Fruit fly (Drosophila melanogaster) whole organism, embryonic: ENCODE data around the gene CG43294.

Experiments
- Asciz ChIP-seq: fragments of 200-800 bp; sonication (Bioruptor generic); optimal IDR thresholded peaks from 2 replicates; lab custom pipeline; 2017; ENCODE audit warnings: missing biosample characterization, mild to moderate bottlenecking, missing genetic modification characterization, missing genetic modification reagents
- CG10431 ChIP-seq: fragments of 200-800 bp; sonication (Bioruptor generic); optimal IDR thresholded peaks from 3 replicates; lab custom pipeline; 2018; ENCODE audit warnings: missing biosample characterization, mild to moderate bottlenecking, missing genetic modification characterization
- CG11560 ChIP-seq: fragments of 200-800 bp; sonication (Bioruptor generic); IDR thresholded peaks from 3 replicates; pipeline ENCODE4 v1.3.6; 2022; ENCODE audit warnings: missing biosample characterization, missing genetic modification characterization
- CG12299 ChIP-seq: fragments of 200-800 bp; sonication (Bioruptor generic); optimal IDR thresholded peaks from 2 replicates; lab custom pipeline; 2018; ENCODE audit warnings: missing biosample characterization, mild to moderate bottlenecking, missing genetic modification characterization
- CG14050 ChIP-seq: fragments of 200-800 bp; sonication (Bioruptor generic); IDR thresholded peaks from 3 replicates; pipeline ENCODE4 v1.3.6; 2022; ENCODE audit warnings: missing biosample characterization, missing genetic modification characterization
- CG15269 ChIP-seq: fragments of 200-800 bp; sonication (Bioruptor generic); optimal IDR thresholded peaks from 2 replicates; lab custom pipeline; 2018; ENCODE audit warnings: missing biosample characterization, mild to moderate bottlenecking, missing genetic modification characterization, moderate library complexity
- CG1647 ChIP-seq: fragments of 200-800 bp; sonication (Bioruptor generic); optimal IDR thresholded peaks from 3 replicates; lab custom pipeline; 2016; ENCODE audit warnings: missing biosample characterization, missing genetic modification characterization
- CG17912 ChIP-seq: fragments of 200-800 bp; sonication (Bioruptor generic); optimal IDR thresholded peaks from 2 replicates; lab custom pipeline; 2018; ENCODE audit warnings: missing biosample characterization, mild to moderate bottlenecking, missing genetic modification characterization
- CG2202 ChIP-seq: fragments of 200-800 bp; sonication (Bioruptor generic); optimal IDR thresholded peaks from 2 replicates; lab custom pipeline; 2018; ENCODE audit warnings: missing biosample characterization, mild to moderate bottlenecking, missing genetic modification characterization
- CG32767 ChIP-seq: fragments of 200-800 bp; sonication (Bioruptor generic); IDR thresholded peaks from 2 replicates; pipeline ENCODE4 v1.3.6; 2022; ENCODE audit warnings: missing biosample characterization, missing genetic modification characterization
- CG4820 ChIP-seq: fragments of 200-800 bp; sonication (Bioruptor generic); optimal IDR thresholded peaks from 3 replicates; lab custom pipeline; 2016; ENCODE audit warnings: missing biosample characterization, missing genetic modification characterization
- CG6272 ChIP-seq: fragments of 200-800 bp; sonication (Bioruptor generic); IDR thresholded peaks from 2 replicates; pipeline ENCODE4 v1.3.6; 2022; ENCODE audit warnings: missing biosample characterization, missing genetic modification characterization
- CG7271 ChIP-seq: fragments of 200-800 bp; sonication (Bioruptor generic); optimal IDR thresholded peaks from 2 replicates; lab custom pipeline; 2018; ENCODE audit warnings: missing biosample characterization, mild to moderate bottlenecking, missing genetic modification characterization, moderate library complexity
- CG7556 ChIP-seq: fragments of 200-800 bp; sonication (Bioruptor generic); optimal IDR thresholded peaks from 2 replicates; lab custom pipeline; 2017; ENCODE audit warnings: missing biosample characterization, mild to moderate bottlenecking, missing genetic modification characterization
- CG7928 ChIP-seq: fragments of 200-800 bp; sonication (Bioruptor generic); optimal IDR thresholded peaks from 2 replicates; lab custom pipeline; 2017; ENCODE audit warnings: missing biosample characterization, mild to moderate bottlenecking, missing genetic modification characterization
- CG9437 ChIP-seq: fragments of 200-800 bp; sonication (Bioruptor generic); optimal IDR thresholded peaks from 2 replicates; lab custom pipeline; 2018; ENCODE audit warnings: missing biosample characterization, mild to moderate bottlenecking, missing genetic modification characterization
- Dbx ChIP-seq: fragments of 200-800 bp; sonication (Bioruptor generic); IDR thresholded peaks from 3 replicates; pipeline ENCODE4 v1.3.6; 2022; ENCODE audit warnings: missing biosample characterization, missing genetic modification characterization
- Gug ChIP-seq: fragments of 200-800 bp; sonication (Bioruptor generic); IDR thresholded peaks from 4 replicates; pipeline ENCODE4 v1.3.6; 2022; ENCODE audit warnings: missing biosample characterization, missing genetic modification characterization
- HmgZ ChIP-seq: fragments of 200-800 bp; sonication (Bioruptor generic); optimal IDR thresholded peaks from 2 replicates; lab custom pipeline; 2018; ENCODE audit warnings: missing biosample characterization, mild to moderate bottlenecking, missing genetic modification characterization
- Lhr ChIP-seq: fragments of 200-800 bp; sonication (Bioruptor generic); optimal IDR thresholded peaks from 3 replicates; lab custom pipeline; 2017; ENCODE audit warnings: mild to moderate bottlenecking, missing biosample characterization, missing genetic modification reagents, missing genetic modification characterization
- Mad ChIP-seq: fragments of 200-800 bp; sonication (Bioruptor generic); optimal IDR thresholded peaks from 2 replicates; lab custom pipeline; 2016; ENCODE audit warnings: missing biosample characterization, missing genetic modification characterization
- Med ChIP-seq: fragments of 200-800 bp; sonication (Bioruptor generic); peaks from one replicate; lab custom pipeline; 2016; ENCODE audit warnings: missing biosample characterization, missing genetic modification characterization, mild to moderate bottlenecking, inconsistent platforms, moderate library complexity
- Rx ChIP-seq: fragments of 200-800 bp; sonication (Bioruptor generic); IDR thresholded peaks from 2 replicates; pipeline ENCODE4 v1.3.6; 2022; ENCODE audit warnings: missing biosample characterization, missing genetic modification characterization
- Usf ChIP-seq: fragments of 200-800 bp; sonication (Bioruptor generic); optimal IDR thresholded peaks from 2 replicates; lab custom pipeline; 2017; ENCODE audit warnings: missing genotype, missing biosample characterization, missing genetic modification characterization
- ab ChIP-seq: fragments of 200-800 bp; sonication (Bioruptor generic); optimal IDR thresholded peaks from 2 replicates; lab custom pipeline; 2016; ENCODE audit warnings: missing biosample characterization, missing genetic modification characterization
- bab2 ChIP-seq: fragments of 200-800 bp; sonication (Bioruptor generic); optimal IDR thresholded peaks from 2 replicates; lab custom pipeline; 2016; ENCODE audit warnings: missing biosample characterization, missing genetic modification characterization
- bbx ChIP-seq: fragments of 200-800 bp; sonication (Bioruptor generic); IDR thresholded peaks from 2 replicates; pipeline ENCODE4 v1.3.6; 2022; ENCODE audit warnings: missing biosample characterization, missing genetic modification characterization; ENCODE audit not compliant: partially characterized antibody
- cato ChIP-seq: fragments of 200-800 bp; sonication (Bioruptor generic); optimal IDR thresholded peaks from 2 replicates; lab custom pipeline; 2016; ENCODE audit warnings: missing biosample characterization, missing genetic modification characterization, borderline replicate concordance
- corto ChIP-seq: fragments of 200-800 bp; sonication (Bioruptor generic); optimal IDR thresholded peaks from 2 replicates; lab custom pipeline; 2016; ENCODE audit warnings: missing biosample characterization, mild to moderate bottlenecking, missing genetic modification characterization, moderate library complexity
- cwo ChIP-seq: fragments of 200-800 bp; sonication (Bioruptor generic); optimal IDR thresholded peaks from 3 replicates; lab custom pipeline; 2017; ENCODE audit warnings: missing biosample characterization, missing genetic modification characterization, mild to moderate bottlenecking, moderate library complexity, missing genetic modification reagents
- emc ChIP-seq: fragments of 200-800 bp; sonication (Bioruptor generic); optimal IDR thresholded peaks from 2 replicates; lab custom pipeline; 2016; ENCODE audit warnings: missing biosample characterization, missing genetic modification characterization
- fd3F ChIP-seq: fragments of 200-800 bp; sonication (Bioruptor generic); optimal IDR thresholded peaks from 2 replicates; lab custom pipeline; 2018; ENCODE audit warnings: missing biosample characterization, mild to moderate bottlenecking, missing genetic modification characterization, moderate library complexity
- gem ChIP-seq: fragments of 200-800 bp; sonication (Bioruptor generic); optimal IDR thresholded peaks from 2 replicates; lab custom pipeline; 2019; ENCODE audit warnings: missing biosample characterization, mild to moderate bottlenecking, missing genetic modification characterization, moderate library complexity
- her ChIP-seq: fragments of 200-800 bp; sonication (Bioruptor generic); optimal IDR thresholded peaks from 2 replicates; lab custom pipeline; 2016; ENCODE audit warnings: missing biosample characterization, missing genetic modification characterization
- lmd ChIP-seq: fragments of 200-800 bp; sonication (Bioruptor generic); IDR thresholded peaks from 2 replicates; pipeline ENCODE4 v1.3.6; 2022; ENCODE audit warnings: missing biosample characterization, missing genetic modification characterization
- lola ChIP-seq, 3 experiments: fragments of >200 bp in 2 of 3; fragments of 200-800 bp in 1 of 3; sonication (Bioruptor generic) in 1 of 3; optimal IDR thresholded peaks; 2 replicates each; lab custom pipeline; 2017 to 2019; ENCODE audit warnings: missing biosample characterization in 3 of 3, missing genetic modification characterization in 3 of 3, mild to moderate bottlenecking in 1 of 3, moderate library complexity in 1 of 3
- lov ChIP-seq, 2 experiments: fragments of 200-800 bp in 1 of 2; fragments of >200 bp in 1 of 2; sonication (Bioruptor generic) in 1 of 2; IDR thresholded peaks in 1 of 2; optimal IDR thresholded peaks in 1 of 2; 2 replicates in 1 of 2; 3 replicates in 1 of 2; pipeline versions ENCODE4 v1.3.6 to Lab custom; 2017 to 2022; ENCODE audit warnings: missing biosample characterization in 1 of 2, missing genetic modification characterization in 1 of 2
- pan ChIP-seq, 4 experiments: fragments of >200 bp in 3 of 4; fragments of 200-800 bp in 1 of 4; sonication (Bioruptor generic) in 1 of 4; optimal IDR thresholded peaks in 3 of 4; IDR thresholded peaks in 1 of 4; 2 replicates each; pipeline versions ENCODE4 v1.3.6 to Lab custom; 2017 to 2022; ENCODE audit warnings: missing biosample characterization in 2 of 4, missing genetic modification characterization in 2 of 4, mixed read lengths in 1 of 4
- pfk ChIP-seq: fragments of 200-800 bp; sonication (Bioruptor generic); optimal IDR thresholded peaks from 2 replicates; lab custom pipeline; 2018; ENCODE audit warnings: missing biosample characterization, mild to moderate bottlenecking, missing genetic modification characterization, moderate library complexity
- phol ChIP-seq: fragments of 200-800 bp; sonication (Bioruptor generic); optimal IDR thresholded peaks from 3 replicates; lab custom pipeline; 2018; ENCODE audit warnings: missing biosample characterization, mild to moderate bottlenecking, missing genetic modification characterization, moderate library complexity
- repo ChIP-seq: fragments of 200-800 bp; sonication (Bioruptor generic); optimal IDR thresholded peaks from 2 replicates; lab custom pipeline; 2016; ENCODE audit warnings: missing biosample characterization, missing genetic modification characterization
- scrt ChIP-seq: fragments of 200-800 bp; sonication (Bioruptor generic); optimal IDR thresholded peaks from 2 replicates; lab custom pipeline; 2018; ENCODE audit warnings: missing biosample characterization, mild to moderate bottlenecking, missing genetic modification characterization, moderate library complexity
- seq ChIP-seq: fragments of 200-800 bp; sonication (Bioruptor generic); IDR thresholded peaks from 2 replicates; pipeline ENCODE4 v1.3.6; 2022; ENCODE audit warnings: missing biosample characterization, missing genetic modification characterization
- twi ChIP-seq: fragments of 200-800 bp; optimal IDR thresholded peaks from 2 replicates; lab custom pipeline; 2019; ENCODE audit warnings: missing biosample characterization, mild to moderate bottlenecking, missing genetic modification characterization, moderate library complexity
- wek ChIP-seq: fragments of 200-800 bp; sonication (Bioruptor generic); optimal IDR thresholded peaks from 3 replicates; lab custom pipeline; 2018; ENCODE audit warnings: missing biosample characterization, mild to moderate bottlenecking, missing genetic modification characterization, moderate library complexity
- zen2 ChIP-seq: fragments of 200-800 bp; sonication (Bioruptor generic); IDR thresholded peaks from 3 replicates; pipeline ENCODE4 v1.3.6; 2022; ENCODE audit warnings: missing biosample characterization, missing genetic modification characterization; ENCODE audit not compliant: partially characterized antibody

The CG43294 gene

DNA sequence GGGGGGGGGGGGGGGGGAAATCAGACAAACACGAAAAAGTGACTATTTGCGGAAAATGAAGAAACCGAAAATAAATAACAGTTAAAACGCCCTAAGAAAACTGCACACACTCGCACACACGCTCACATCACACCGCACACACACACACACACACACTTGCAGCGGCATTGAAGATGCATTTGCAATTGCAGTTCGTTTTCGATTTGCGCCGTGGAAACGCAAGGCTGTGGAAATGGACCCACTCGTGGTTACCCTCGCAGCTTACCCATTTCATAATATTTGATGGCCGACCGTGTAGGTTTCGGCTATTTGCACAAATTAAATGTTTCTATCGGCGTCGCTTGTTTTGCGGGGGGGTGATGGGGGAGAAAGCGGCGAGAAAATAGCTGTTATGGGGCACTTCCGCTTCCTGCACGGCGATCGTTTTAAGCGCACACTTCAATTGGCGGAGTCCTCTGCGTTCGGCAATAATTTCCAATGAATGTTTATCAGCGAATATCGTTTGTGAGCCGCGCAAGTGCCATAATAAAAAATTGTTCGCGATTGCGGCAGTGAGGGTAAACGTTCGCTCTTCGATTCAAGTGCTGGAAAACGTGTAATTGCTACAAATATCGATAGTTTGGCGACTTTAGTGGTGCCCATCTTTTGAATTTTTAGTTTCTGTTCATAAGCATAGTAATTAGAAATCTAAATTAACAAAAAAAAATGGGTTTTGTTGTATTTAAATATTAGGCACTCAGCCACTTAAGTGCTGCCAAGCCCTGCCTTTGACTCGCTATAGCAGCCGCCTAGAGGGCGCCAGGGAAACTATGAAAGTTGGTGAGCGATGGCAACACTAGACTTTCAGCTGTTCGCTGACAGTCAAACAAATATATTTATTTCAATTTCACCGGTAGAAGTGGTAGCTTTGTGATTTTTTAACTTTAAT, 44.5 kb downstream of the CG43294 start, which contains the start of the genes Pop2 and CG6928 (continued):
- no peak for TF ChIP-seq Asciz (GFP tag; lab: Kevin White, UChicago)
- peak; percentile 31 for TF ChIP-seq cato (GFP tag; lab: Kevin White, UChicago)
- no peak for TF ChIP-seq cwo (GFP tag; lab: Kevin White, UChicago)
- TF ChIP-seq Med (GFP tag; lab: Kevin White, UChicago): peak; percentile 98
- peak; percentile 79 for TF ChIP-seq CG7928
- TF ChIP-seq lmd (GFP tag; lab: Robert Waterston, UW): peak; percentile 71
- TF ChIP-seq phol (tag; lab: Kevin White, UChicago): peak; percentile 84
- no peak for TF ChIP-seq pfk (GFP tag; lab: Kevin White, UChicago)
- peak in 1 of 3 experiments; percentile 45 for TF ChIP-seq lola (GFP tag; optimal IDR thresholded peaks at IDR 0.05; lab: Kevin White, UChicago)
- TF ChIP-seq wek: no peak
- peak; percentile 80 for TF ChIP-seq HmgZ (tag; lab: Kevin White, UChicago)
- peak; percentile 31 for TF ChIP-seq CG7271 (tag; lab: Kevin White, UChicago)
- TF ChIP-seq her (GFP tag; lab: Kevin White, UChicago): peak; percentile 76
- TF ChIP-seq lov (optimal IDR thresholded peaks at IDR 0.05; lab: Kevin White, UChicago): no peak
- no peak for TF ChIP-seq lov (GFP tag; IDR thresholded peaks at IDR 0.05; lab: Robert Waterston, UW)
- no peak for TF ChIP-seq CG12299 (tag; lab: Kevin White, UChicago)
- TF ChIP-seq CG4820 (GFP tag; lab: Kevin White, UChicago): peak; percentile 71
- TF ChIP-seq fd3F (GFP tag; lab: Kevin White, UChicago): peak; percentile 49
- TF ChIP-seq Lhr (GFP tag; lab: Kevin White, UChicago): peak; percentile 91
- TF ChIP-seq CG11560 (tag; lab: Robert Waterston, UW): peak; percentile 67; the same call in 2 of the 3 replicates
- TF ChIP-seq Rx: peak; percentile 36; the same call in 1 of the 2 replicates
- TF ChIP-seq gem: peak; percentile 70
- peak; percentile 72 for TF ChIP-seq emc (GFP tag; lab: Kevin White, UChicago)
- peak; percentile 76 for TF ChIP-seq CG1647 (GFP tag; lab: Kevin White, UChicago)
- TF ChIP-seq CG6272 (GFP tag; lab: Robert Waterston, UW): peak; percentile 69
- TF ChIP-seq CG17912 (GFP tag; lab: Kevin White, UChicago): no peak
- peak; percentile 66; the same call in 2 of the 3 replicates for TF ChIP-seq CG14050
- no peak for TF ChIP-seq corto (GFP tag; lab: Kevin White, UChicago)
- no peak for TF ChIP-seq CG10431 (GFP tag; lab: Kevin White, UChicago)
- peak; percentile 86 for TF ChIP-seq Dbx (GFP tag; lab: Robert Waterston, UW)
- no peak for TF ChIP-seq CG15269 (tag; lab: Kevin White, UChicago)
- TF ChIP-seq bbx (GFP tag; lab: Robert Waterston, UW): peak; percentile 79
- TF ChIP-seq ab (GFP tag; lab: Kevin White, UChicago): peak; percentile 57
- TF ChIP-seq CG2202 (tag; lab: Kevin White, UChicago): no peak
- TF ChIP-seq CG7556 (GFP tag; lab: Kevin White, UChicago): peak; percentile 52
- no peak; the same call in 1 of the 2 replicates for TF ChIP-seq CG32767 (GFP tag; lab: Robert Waterston, UW)
- peak; percentile 48 for TF ChIP-seq twi (tag; lab: Kevin White, UChicago)
- peak; percentile 58; the same call in 1 of the 2 replicates for TF ChIP-seq seq
- TF ChIP-seq CG9437 (GFP tag; lab: Kevin White, UChicago): peak; percentile 57
- TF ChIP-seq scrt (GFP tag; lab: Kevin White, UChicago): peak; percentile 22
- TF ChIP-seq Gug: peak; percentile 75
- peak; percentile 67; the same call in 1 of the 3 replicates for TF ChIP-seq zen2 (GFP tag; lab: Robert Waterston, UW)
- peak; percentile 26 for TF ChIP-seq Usf (GFP tag; lab: Kevin White, UChicago)
- no peak for TF ChIP-seq pan (optimal IDR thresholded peaks at IDR 0.05; lab: Kevin White, UChicago)
- peak in 1 of 2 experiments; percentile 34 for TF ChIP-seq pan (GFP tag; optimal IDR thresholded peaks at IDR 0.05 in 1 of 2, IDR thresholded peaks at IDR 0.05 in 1 of 2)
- TF ChIP-seq Mad (GFP tag; lab: Kevin White, UChicago): peak; percentile 82
- TF ChIP-seq bab2 (GFP tag; lab: Kevin White, UChicago): peak; percentile 86
- TF ChIP-seq repo: peak; percentile 67
